Fruit fly (Drosophila melanogaster) whole organism, embryonic: Measurements from ENCODE around the gene CG5781.
A peak's percentile ranks its signal among the peaks of the same experiment; 100 is the strongest.

Experiments used
- Ada2b ChIP-seq: fragments of 200-800 bp; sonication (Bioruptor generic); IDR thresholded peaks from 2 replicates; pipeline ENCODE4 v1.3.6; 2022; ENCODE audit warnings: missing biosample characterization, missing genetic modification characterization
- BEAF-32 ChIP-seq: fragments of 200-800 bp; sonication (Bioruptor generic); optimal IDR thresholded peaks from 3 replicates; lab custom pipeline; 2017; ENCODE audit warnings: missing biosample characterization, missing genetic modification characterization, mild to moderate bottlenecking, moderate library complexity, missing genetic modification reagents
- CG10959 ChIP-seq: fragments of 200-800 bp; sonication (Bioruptor generic); IDR thresholded peaks from 2 replicates; pipeline ENCODE4 v1.3.6; 2022; ENCODE audit warnings: missing biosample characterization, missing genetic modification characterization
- CG11504 ChIP-seq: fragments of 200-800 bp; sonication (Bioruptor generic); optimal IDR thresholded peaks from 3 replicates; lab custom pipeline; 2019; ENCODE audit warnings: missing biosample characterization, mild to moderate bottlenecking, missing genetic modification characterization, moderate library complexity
- CG11695 ChIP-seq: fragments of 200-800 bp; sonication (Bioruptor generic); IDR thresholded peaks from 3 replicates; pipeline ENCODE4 v1.3.6; 2022; ENCODE audit warnings: missing biosample characterization, missing genetic modification characterization
- CG12104 ChIP-seq: fragments of 200-800 bp; sonication (Bioruptor generic); optimal IDR thresholded peaks from 3 replicates; lab custom pipeline; 2016; ENCODE audit warnings: missing biosample characterization, missing genetic modification characterization
- CG12155 ChIP-seq: fragments of 200-800 bp; sonication (Bioruptor generic); optimal IDR thresholded peaks from 3 replicates; lab custom pipeline; 2016; ENCODE audit warnings: missing biosample characterization, missing genetic modification characterization
- CG12659 ChIP-seq: fragments of 200-800 bp; sonication (Bioruptor generic); optimal IDR thresholded peaks from 3 replicates; lab custom pipeline; 2017; ENCODE audit warnings: mild to moderate bottlenecking, missing biosample characterization, missing genetic modification reagents, missing genetic modification characterization
- CG12769 ChIP-seq: fragments of 200-800 bp; sonication (Bioruptor generic); optimal IDR thresholded peaks from 2 replicates; lab custom pipeline; 2019; ENCODE audit warnings: missing biosample characterization, mild to moderate bottlenecking, missing genetic modification characterization, moderate library complexity
- CG15011 ChIP-seq: fragments of 200-800 bp; sonication (Bioruptor generic); optimal IDR thresholded peaks from 3 replicates; lab custom pipeline; 2018; ENCODE audit warnings: missing biosample characterization, mild to moderate bottlenecking, missing genetic modification characterization
- CG15601 ChIP-seq: fragments of 200-800 bp; sonication (Bioruptor generic); optimal IDR thresholded peaks from 3 replicates; lab custom pipeline; 2019; ENCODE audit warnings: missing biosample characterization, mild to moderate bottlenecking, missing genetic modification characterization, moderate library complexity
- CG17802 ChIP-seq: fragments of 200-800 bp; sonication (Bioruptor generic); optimal IDR thresholded peaks from 2 replicates; lab custom pipeline; 2018; ENCODE audit warnings: missing biosample characterization, mild to moderate bottlenecking, missing genetic modification characterization, moderate library complexity
- CG17829 ChIP-seq: fragments of 200-800 bp; optimal IDR thresholded peaks from 2 replicates; lab custom pipeline; 2019; ENCODE audit warnings: missing biosample characterization, mild to moderate bottlenecking, missing genetic modification characterization, moderate library complexity
- CG2120 ChIP-seq: fragments of 200-800 bp; sonication (Bioruptor generic); optimal IDR thresholded peaks from 3 replicates; lab custom pipeline; 2016; ENCODE audit warnings: missing biosample characterization, missing genetic modification characterization
- CG31441 ChIP-seq: fragments of 200-800 bp; sonication (Bioruptor generic); IDR thresholded peaks from 2 replicates; pipeline ENCODE4 v1.3.6; 2022; ENCODE audit warnings: missing biosample characterization, missing genetic modification characterization
- CG33213 ChIP-seq: fragments of 200-800 bp; sonication (Bioruptor generic); optimal IDR thresholded peaks from 3 replicates; lab custom pipeline; 2016; ENCODE audit warnings: missing biosample characterization, missing genetic modification characterization
- CG4424 ChIP-seq: fragments of 200-800 bp; sonication (Bioruptor generic); optimal IDR thresholded peaks from 3 replicates; lab custom pipeline; 2016; ENCODE audit warnings: missing biosample characterization, missing genetic modification characterization
- CG4730 ChIP-seq: fragments of 200-800 bp; sonication (Bioruptor generic); IDR thresholded peaks from 2 replicates; pipeline ENCODE4 v1.3.6; 2022; ENCODE audit warnings: missing biosample characterization, missing genetic modification characterization
- CG6272 ChIP-seq: fragments of 200-800 bp; sonication (Bioruptor generic); IDR thresholded peaks from 2 replicates; pipeline ENCODE4 v1.3.6; 2022; ENCODE audit warnings: missing biosample characterization, missing genetic modification characterization
- CG7745 ChIP-seq: fragments of 200-800 bp; sonication (Bioruptor generic); optimal IDR thresholded peaks from 2 replicates; lab custom pipeline; 2018; ENCODE audit warnings: missing biosample characterization, mild to moderate bottlenecking, missing genetic modification characterization, moderate library complexity
- CG8478 ChIP-seq: fragments of >200 bp; optimal IDR thresholded peaks from 2 replicates; lab custom pipeline; 2018
- CG8924 ChIP-seq: fragments of 200-800 bp; optimal IDR thresholded peaks from 3 replicates; lab custom pipeline; 2019; ENCODE audit warnings: missing biosample characterization, mild to moderate bottlenecking, missing genetic modification characterization, moderate library complexity
- CHES-1-like ChIP-seq: fragments of 200-800 bp; sonication (Bioruptor generic); optimal IDR thresholded peaks from 2 replicates; lab custom pipeline; 2016; ENCODE audit warnings: missing biosample characterization, missing genetic modification characterization
- Dll ChIP-seq: fragments of 200-800 bp; sonication (Bioruptor generic); IDR thresholded peaks from 4 replicates; pipeline ENCODE4 v1.3.6; 2022; ENCODE audit warnings: missing biosample characterization, missing genetic modification characterization; ENCODE audit not compliant: partially characterized antibody
- E2f2 ChIP-seq: fragments of 200-800 bp; sonication (Bioruptor generic); IDR thresholded peaks from 2 replicates; pipeline ENCODE4 v1.3.6; 2022; ENCODE audit warnings: missing biosample characterization, missing genetic modification characterization
- Ets65A ChIP-seq: fragments of 200-800 bp; sonication (Bioruptor generic); peaks from one replicate; lab custom pipeline; 2016; ENCODE audit warnings: missing biosample characterization, missing genetic modification characterization
- Gsc ChIP-seq: fragments of 200-800 bp; sonication (Bioruptor generic); IDR thresholded peaks from 2 replicates; pipeline ENCODE4 v1.3.6; 2022; ENCODE audit warnings: missing biosample characterization, missing genetic modification characterization
- HHEX ChIP-seq: fragments of 200-800 bp; sonication (Bioruptor generic); optimal IDR thresholded peaks from 3 replicates; lab custom pipeline; 2017; ENCODE audit warnings: missing biosample characterization, mild to moderate bottlenecking, missing genetic modification characterization, missing genetic modification reagents
- Hr51 ChIP-seq, 2 experiments: fragments of 200-800 bp; sonication (Bioruptor generic); optimal IDR thresholded peaks; 2 replicates in 1 of 2; 3 replicates in 1 of 2; lab custom pipeline; 2016 to 2018; ENCODE audit warnings: missing biosample characterization in 2 of 2, missing genetic modification characterization in 2 of 2, mild to moderate bottlenecking in 1 of 2, moderate library complexity in 1 of 2
- Hsf ChIP-seq: fragments of 200-800 bp; sonication (Bioruptor generic); optimal IDR thresholded peaks from 3 replicates; lab custom pipeline; 2016; ENCODE audit warnings: missing biosample characterization, missing genetic modification characterization
- Mad ChIP-seq: fragments of 200-800 bp; sonication (Bioruptor generic); optimal IDR thresholded peaks from 2 replicates; lab custom pipeline; 2016; ENCODE audit warnings: missing biosample characterization, missing genetic modification characterization
- NC2α ChIP-seq: fragments of 200-800 bp; sonication (Bioruptor generic); optimal IDR thresholded peaks from 2 replicates; lab custom pipeline; 2016; ENCODE audit warnings: missing biosample characterization, missing genetic modification characterization
- Neu2 ChIP-seq: fragments of 200-800 bp; sonication (Bioruptor generic); optimal IDR thresholded peaks from 3 replicates; lab custom pipeline; 2016; ENCODE audit warnings: missing biosample characterization, missing genetic modification characterization, borderline replicate concordance
- PHDP ChIP-seq: fragments of 200-800 bp; sonication (Bioruptor generic); optimal IDR thresholded peaks from 3 replicates; lab custom pipeline; 2018; ENCODE audit warnings: missing biosample characterization, mild to moderate bottlenecking, missing genetic modification characterization, moderate library complexity
- Trl ChIP-seq, 3 experiments: fragments of >200 bp in 2 of 3; fragments of 200-800 bp in 1 of 3; sonication (Bioruptor generic) in 1 of 3; optimal IDR thresholded peaks; 2 replicates in 1 of 3; 3 replicates in 2 of 3; lab custom pipeline; 2016 to 2017; ENCODE audit warnings: missing biosample characterization in 1 of 3, missing genetic modification characterization in 1 of 3
- YL-1 ChIP-seq: fragments of 200-800 bp; sonication (Bioruptor generic); optimal IDR thresholded peaks from 3 replicates; lab custom pipeline; 2017; ENCODE audit warnings: missing biosample characterization, mild to moderate bottlenecking, missing genetic modification characterization
- amos ChIP-seq: fragments of 200-800 bp; sonication (Bioruptor generic); IDR thresholded peaks from 2 replicates; pipeline ENCODE4 v1.3.6; 2022; ENCODE audit warnings: missing biosample characterization, missing genetic modification characterization; ENCODE audit not compliant: partially characterized antibody
- ap ChIP-seq: fragments of 200-800 bp; sonication (Bioruptor generic); IDR thresholded peaks from 2 replicates; pipeline ENCODE4 v1.3.6; 2022; ENCODE audit warnings: missing biosample characterization, missing genetic modification characterization
- chn ChIP-seq: fragments of 200-800 bp; sonication (Bioruptor generic); optimal IDR thresholded peaks from 2 replicates; lab custom pipeline; 2016; ENCODE audit warnings: missing biosample characterization, missing genetic modification characterization
- dan ChIP-seq: fragments of 200-800 bp; sonication (Bioruptor generic); IDR thresholded peaks from 2 replicates; pipeline ENCODE4 v1.3.6; 2022; ENCODE audit warnings: missing biosample characterization, missing genetic modification characterization
- danr ChIP-seq: fragments of 200-800 bp; sonication (Bioruptor generic); IDR thresholded peaks from 2 replicates; pipeline ENCODE4 v1.3.6; 2022; ENCODE audit warnings: missing biosample characterization, missing genetic modification characterization
- esg ChIP-seq: fragments of 200-800 bp; sonication (Bioruptor generic); conservative IDR thresholded peaks from 2 replicates; pipeline ENCODE4 v1.3.6; 2022; ENCODE audit warnings: missing biosample characterization, missing genetic modification characterization
- eve ChIP-seq, 2 experiments: fragments of >200 bp; optimal IDR thresholded peaks; 2 replicates each; lab custom pipeline; 2017; ENCODE audit warnings: missing biosample characterization in 2 of 2, missing genetic modification characterization in 2 of 2
- fru ChIP-seq: fragments of >200 bp; optimal IDR thresholded peaks from 2 replicates; lab custom pipeline; 2017
- hth ChIP-seq: fragments of >200 bp; optimal IDR thresholded peaks from 2 replicates; lab custom pipeline; 2017; ENCODE audit warnings: inconsistent platforms
- lmd ChIP-seq: fragments of 200-800 bp; sonication (Bioruptor generic); IDR thresholded peaks from 2 replicates; pipeline ENCODE4 v1.3.6; 2022; ENCODE audit warnings: missing biosample characterization, missing genetic modification characterization
- lov ChIP-seq, 2 experiments: fragments of 200-800 bp in 1 of 2; fragments of >200 bp in 1 of 2; sonication (Bioruptor generic) in 1 of 2; IDR thresholded peaks in 1 of 2; optimal IDR thresholded peaks in 1 of 2; 2 replicates in 1 of 2; 3 replicates in 1 of 2; pipeline versions ENCODE4 v1.3.6 to Lab custom; 2017 to 2022; ENCODE audit warnings: missing biosample characterization in 1 of 2, missing genetic modification characterization in 1 of 2
- p53 ChIP-seq: fragments of 200-800 bp; sonication (Bioruptor generic); optimal IDR thresholded peaks from 2 replicates; lab custom pipeline; 2016; ENCODE audit warnings: missing biosample characterization, missing genetic modification characterization
- slbo ChIP-seq: fragments of 200-800 bp; sonication (Bioruptor generic); IDR thresholded peaks from 2 replicates; pipeline ENCODE4 v1.3.6; 2022; ENCODE audit warnings: missing biosample characterization, missing genetic modification characterization
- slou ChIP-seq: fragments of 200-800 bp; sonication (Bioruptor generic); optimal IDR thresholded peaks from 3 replicates; lab custom pipeline; 2016; ENCODE audit warnings: missing biosample characterization, missing genetic modification characterization
- trem ChIP-seq: fragments of 200-800 bp; optimal IDR thresholded peaks from 3 replicates; lab custom pipeline; 2019; ENCODE audit warnings: missing biosample characterization, mild to moderate bottlenecking, missing genetic modification characterization, moderate library complexity
- wek ChIP-seq: fragments of 200-800 bp; sonication (Bioruptor generic); optimal IDR thresholded peaks from 3 replicates; lab custom pipeline; 2018; ENCODE audit warnings: missing biosample characterization, mild to moderate bottlenecking, missing genetic modification characterization, moderate library complexity
- yki ChIP-seq: fragments of >200 bp; optimal IDR thresholded peaks from 3 replicates; lab custom pipeline; 2018

Gene CG5781

DNA sequence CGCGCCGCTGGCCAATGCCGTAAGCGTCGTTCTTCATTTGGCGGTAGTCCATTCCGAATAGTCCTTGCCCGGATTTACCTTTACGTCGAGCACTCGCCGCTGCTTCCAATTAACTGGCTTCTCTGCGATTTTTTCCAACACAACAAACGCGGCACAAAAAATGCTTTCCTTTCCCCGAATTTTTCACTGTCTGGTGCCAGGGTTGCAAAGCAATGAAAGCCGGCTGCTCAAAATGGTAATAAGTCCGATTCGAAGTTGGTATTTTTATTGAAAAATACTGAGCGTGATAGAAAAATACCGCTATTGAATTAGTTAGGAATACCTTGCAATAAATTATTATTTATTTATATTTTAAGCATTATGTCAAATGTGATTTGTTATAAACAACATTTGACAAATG is 15.1 kb upstream of the CG5781 start (continued):
- TF ChIP-seq CG2120: no peak
- TF ChIP-seq CG6272 (GFP tag; lab: Robert Waterston, UW): no peak
- no peak for TF ChIP-seq CG12104
- no peak for TF ChIP-seq eve (GFP tag; optimal IDR thresholded peaks at IDR 0.05; lab: Kevin White, UChicago)
- TF ChIP-seq CG33213 (GFP tag; lab: Kevin White, UChicago): no peak
- no peak for TF ChIP-seq CHES-1-like (GFP tag; lab: Kevin White, UChicago)
- TF ChIP-seq PHDP (tag; lab: Kevin White, UChicago): no peak
- no peak for TF ChIP-seq CG12769
- peak; percentile 33 for TF ChIP-seq BEAF-32 (GFP tag; lab: Kevin White, UChicago)
- no peak for TF ChIP-seq chn (GFP tag; lab: Kevin White, UChicago)
- TF ChIP-seq p53: no peak
- 0 out of 4 replicates have a peak, but pooled peaks have one; percentile 48 for TF ChIP-seq Dll (GFP tag; lab: Robert Waterston, UW)
- no peak for TF ChIP-seq CG12155 (GFP tag; lab: Kevin White, UChicago)
- TF ChIP-seq CG17802 (tag; lab: Kevin White, UChicago): no peak
- no peak for TF ChIP-seq amos (GFP tag; lab: Robert Waterston, UW)
- no peak for TF ChIP-seq esg (GFP tag; lab: Robert Waterston, UW)
- TF ChIP-seq CG11504 (tag; lab: Kevin White, UChicago): no peak
- TF ChIP-seq CG12659 (GFP tag; lab: Kevin White, UChicago): peak; percentile 54
- no peak for TF ChIP-seq CG15601 (tag; lab: Kevin White, UChicago)
- TF ChIP-seq dan (GFP tag; lab: Robert Waterston, UW): no peak
- TF ChIP-seq CG11695 (GFP tag; lab: Robert Waterston, UW): no peak
- no peak for TF ChIP-seq CG31441
- no peak for TF ChIP-seq CG4730 (GFP tag; lab: Robert Waterston, UW)
- peak; percentile 52 for TF ChIP-seq CG17829 (tag; lab: Kevin White, UChicago)
- no peak for TF ChIP-seq lmd (GFP tag; lab: Robert Waterston, UW)
- TF ChIP-seq Trl (optimal IDR thresholded peaks at IDR 0.05; lab: Kevin White, UChicago): no peak
- TF ChIP-seq Trl (GFP tag; optimal IDR thresholded peaks at IDR 0.05; lab: Kevin White, UChicago): no peak
- no peak for TF ChIP-seq CG15011
- TF ChIP-seq E2f2 (GFP tag; lab: Robert Waterston, UW): peak; percentile 26; the same call in 1 of the 2 replicates
- no peak for TF ChIP-seq Hr51 (GFP tag; optimal IDR thresholded peaks at IDR 0.05; lab: Kevin White, UChicago)
- no peak for TF ChIP-seq wek (GFP tag; lab: Kevin White, UChicago)
- no peak for TF ChIP-seq NC2α (GFP tag; lab: Kevin White, UChicago)
- TF ChIP-seq CG8924 (tag; lab: Kevin White, UChicago): no peak
- TF ChIP-seq yki: no peak
- TF ChIP-seq Gsc (GFP tag; lab: Robert Waterston, UW): no peak
- no peak for TF ChIP-seq lov (optimal IDR thresholded peaks at IDR 0.05; lab: Kevin White, UChicago)
- TF ChIP-seq lov (GFP tag; IDR thresholded peaks at IDR 0.05; lab: Robert Waterston, UW): no peak
- TF ChIP-seq Ada2b (GFP tag; lab: Robert Waterston, UW): no peak
- TF ChIP-seq hth (lab: Kevin White, UChicago): no peak
- no peak for TF ChIP-seq Neu2 (GFP tag; lab: Kevin White, UChicago)
- no peak for TF ChIP-seq fru
- no peak for TF ChIP-seq Ets65A
- TF ChIP-seq ap (GFP tag; lab: Robert Waterston, UW): no peak
- no peak for TF ChIP-seq CG10959 (GFP tag; lab: Robert Waterston, UW)
- no peak for TF ChIP-seq slou (GFP tag; lab: Kevin White, UChicago)
- peak; percentile 65 for TF ChIP-seq YL-1 (GFP tag; lab: Kevin White, UChicago)
- TF ChIP-seq CG8478: no peak
- no peak for TF ChIP-seq Mad (GFP tag; lab: Kevin White, UChicago)
- no peak for TF ChIP-seq Hsf (GFP tag; lab: Kevin White, UChicago)
- no peak for TF ChIP-seq CG7745 (tag; lab: Kevin White, UChicago)
- no peak for TF ChIP-seq slbo (GFP tag; lab: Robert Waterston, UW)
- no peak for TF ChIP-seq danr (GFP tag; lab: Robert Waterston, UW)
- peak; percentile 69 for TF ChIP-seq trem
- TF ChIP-seq CG4424 (GFP tag; lab: Kevin White, UChicago): no peak
- TF ChIP-seq HHEX (GFP tag; lab: Kevin White, UChicago): no peak
